Fruit fly (Drosophila melanogaster) whole organism, wandering third instar larva: Measurements from ENCODE around the gene OXA1L.

Experiments used
- CG9705 ChIP-seq: fragments of 200-800 bp; sonication (Bioruptor generic); optimal IDR thresholded peaks from 2 replicates; lab custom pipeline; 2018; ENCODE audit warnings: missing biosample characterization, mild to moderate bottlenecking, missing genetic modification characterization
- dmrt93B ChIP-seq: fragments of 200-800 bp; sonication (Bioruptor generic); optimal IDR thresholded peaks from 2 replicates; lab custom pipeline; 2018; ENCODE audit warnings: missing biosample characterization, mild to moderate bottlenecking, missing genetic modification characterization
- dsf ChIP-seq: sonication (Bioruptor generic); optimal IDR thresholded peaks from 2 replicates; lab custom pipeline; 2016; ENCODE audit warnings: missing biosample characterization, missing genetic modification characterization, borderline replicate concordance
- pan ChIP-seq: fragments of >200 bp; optimal IDR thresholded peaks from 2 replicates; lab custom pipeline; 2017
- usp ChIP-seq: fragments of >200 bp; optimal IDR thresholded peaks from 2 replicates; lab custom pipeline; 2017; ENCODE audit warnings: missing biosample characterization, missing genetic modification characterization

dm6 chr3L:10878842-10879241 is 7.4 kb downstream of the OXA1L start, which contains the start of the genes CG6418 and Blos4:
- TF ChIP-seq dmrt93B, result no peak
- TF ChIP-seq pan (lab: Kevin White, UChicago), result no peak
- TF ChIP-seq usp, result no peak
- TF ChIP-seq CG9705, result no peak
- no peak for TF ChIP-seq dsf
